Fruit fly (Drosophila melanogaster) whole organism, embryonic: ENCODE results near the gene PIP82.
A peak's percentile ranks its signal among the peaks of the same experiment; 100 is the strongest.

Source experiments
- Atf3 ChIP-seq: fragments of 200-800 bp; sonication (Bioruptor generic); optimal IDR thresholded peaks from 3 replicates; lab custom pipeline; 2016; ENCODE audit warnings: missing biosample characterization, missing genetic modification characterization
- Atf6 ChIP-seq: fragments of 200-800 bp; sonication (Bioruptor generic); IDR thresholded peaks from 2 replicates; pipeline ENCODE4 v1.3.6; 2022; ENCODE audit warnings: missing biosample characterization, missing genetic modification characterization
- CG10321 ChIP-seq: fragments of 200-800 bp; sonication (Bioruptor generic); IDR thresholded peaks from 2 replicates; pipeline ENCODE4 v1.3.6; 2022; ENCODE audit warnings: missing biosample characterization, missing genetic modification characterization
- CG12071 ChIP-seq: fragments of 200-800 bp; sonication (Bioruptor generic); optimal IDR thresholded peaks from 3 replicates; lab custom pipeline; 2018; ENCODE audit warnings: missing biosample characterization, mild to moderate bottlenecking, missing genetic modification characterization
- CG12155 ChIP-seq: fragments of 200-800 bp; sonication (Bioruptor generic); optimal IDR thresholded peaks from 3 replicates; lab custom pipeline; 2016; ENCODE audit warnings: missing biosample characterization, missing genetic modification characterization
- CG12299 ChIP-seq: fragments of 200-800 bp; sonication (Bioruptor generic); optimal IDR thresholded peaks from 2 replicates; lab custom pipeline; 2018; ENCODE audit warnings: missing biosample characterization, mild to moderate bottlenecking, missing genetic modification characterization
- CG13424 ChIP-seq: fragments of 200-800 bp; sonication (Bioruptor generic); optimal IDR thresholded peaks from 2 replicates; lab custom pipeline; 2019; ENCODE audit warnings: missing biosample characterization, mild to moderate bottlenecking, missing genetic modification characterization, moderate library complexity
- CG13894 ChIP-seq: fragments of 200-800 bp; sonication (Bioruptor generic); optimal IDR thresholded peaks from 3 replicates; lab custom pipeline; 2018; ENCODE audit warnings: missing biosample characterization, mild to moderate bottlenecking, missing genetic modification characterization, moderate library complexity
- CG14667 ChIP-seq: fragments of 200-800 bp; sonication (Bioruptor generic); IDR thresholded peaks from 2 replicates; pipeline ENCODE4 v1.3.6; 2022; ENCODE audit warnings: missing biosample characterization, missing genetic modification characterization
- CG14860 ChIP-seq: fragments of 200-800 bp; sonication (Bioruptor generic); IDR thresholded peaks from 3 replicates; pipeline ENCODE4 v1.3.6; 2022; ENCODE audit warnings: missing biosample characterization, missing genetic modification characterization; ENCODE audit not compliant: partially characterized antibody
- CG16815 ChIP-seq: fragments of 200-800 bp; sonication (Bioruptor generic); optimal IDR thresholded peaks from 3 replicates; lab custom pipeline; 2017; ENCODE audit warnings: missing biosample characterization, mild to moderate bottlenecking, missing genetic modification characterization
- CG17385 ChIP-seq: fragments of 200-800 bp; sonication (Bioruptor generic); optimal IDR thresholded peaks from 3 replicates; lab custom pipeline; 2018; ENCODE audit warnings: missing biosample characterization, mild to moderate bottlenecking, missing genetic modification characterization
- CG18011 ChIP-seq: fragments of 200-800 bp; sonication (Bioruptor generic); optimal IDR thresholded peaks from 2 replicates; lab custom pipeline; 2017; ENCODE audit warnings: missing biosample characterization, missing genetic modification characterization, mild to moderate bottlenecking, moderate library complexity, missing genotype
- CG30403 ChIP-seq: fragments of 200-800 bp; sonication (Bioruptor generic); optimal IDR thresholded peaks from 3 replicates; lab custom pipeline; 2016; ENCODE audit warnings: missing biosample characterization, missing genetic modification characterization
- CG33213 ChIP-seq: fragments of 200-800 bp; sonication (Bioruptor generic); optimal IDR thresholded peaks from 3 replicates; lab custom pipeline; 2016; ENCODE audit warnings: missing biosample characterization, missing genetic modification characterization
- CG3838 ChIP-seq: fragments of 200-800 bp; sonication (Bioruptor generic); optimal IDR thresholded peaks from 3 replicates; lab custom pipeline; 2016; ENCODE audit warnings: missing biosample characterization, missing genetic modification characterization
- CG43689 ChIP-seq: fragments of 200-800 bp; sonication (Bioruptor generic); IDR thresholded peaks from 2 replicates; pipeline ENCODE4 v1.3.6; 2022; ENCODE audit warnings: missing biosample characterization, missing genetic modification characterization
- CG4707 ChIP-seq: fragments of 200-800 bp; sonication (Bioruptor generic); optimal IDR thresholded peaks from 2 replicates; lab custom pipeline; 2018; ENCODE audit warnings: missing biosample characterization, mild to moderate bottlenecking, missing genetic modification characterization, moderate library complexity
- CG8281 ChIP-seq: fragments of 200-800 bp; sonication (Bioruptor generic); optimal IDR thresholded peaks from 2 replicates; lab custom pipeline; 2018; ENCODE audit warnings: missing biosample characterization, mild to moderate bottlenecking, missing genetic modification characterization, moderate library complexity
- CG8290 ChIP-seq, 3 experiments: fragments of 200-800 bp; sonication (Bioruptor generic); optimal IDR thresholded peaks; 2 replicates each; lab custom pipeline; 2016 to 2019; ENCODE audit warnings: missing biosample characterization in 3 of 3, missing genetic modification characterization in 3 of 3, mild to moderate bottlenecking in 2 of 3, moderate library complexity in 1 of 3
- CG8478 ChIP-seq: fragments of >200 bp; optimal IDR thresholded peaks from 2 replicates; lab custom pipeline; 2018
- CTCF ChIP-seq: fragments of 200-800 bp; sonication (Bioruptor generic); optimal IDR thresholded peaks from 2 replicates; lab custom pipeline; 2017; ENCODE audit warnings: missing biosample characterization, mild to moderate bottlenecking, missing genetic modification characterization, moderate library complexity
- Chrac-16 ChIP-seq: fragments of 200-800 bp; sonication (Bioruptor generic); optimal IDR thresholded peaks from 3 replicates; lab custom pipeline; 2016; ENCODE audit warnings: missing biosample characterization, missing genetic modification characterization
- CkIIα-i1 ChIP-seq: fragments of 200-800 bp; sonication (Bioruptor generic); IDR thresholded peaks from 2 replicates; pipeline ENCODE4 v1.3.6; 2022; ENCODE audit warnings: missing biosample characterization, missing genetic modification characterization
- D ChIP-seq, 2 experiments: fragments of 200-800 bp in 1 of 2; fragments of >200 bp in 1 of 2; sonication (Bioruptor generic) in 1 of 2; optimal IDR thresholded peaks; 2 replicates in 1 of 2; 3 replicates in 1 of 2; lab custom pipeline; 2017; ENCODE audit warnings: mild to moderate bottlenecking in 1 of 2, missing biosample characterization in 1 of 2, missing genetic modification characterization in 1 of 2, missing genetic modification reagents in 1 of 2
- D19B ChIP-seq: fragments of 200-800 bp; sonication (Bioruptor generic); optimal IDR thresholded peaks from 2 replicates; lab custom pipeline; 2017; ENCODE audit warnings: missing biosample characterization, mild to moderate bottlenecking, missing genetic modification characterization
- Fer1 ChIP-seq: fragments of 200-800 bp; sonication (Bioruptor generic); optimal IDR thresholded peaks from 2 replicates; lab custom pipeline; 2017; ENCODE audit warnings: missing biosample characterization, mild to moderate bottlenecking, missing genetic modification characterization
- HmgD ChIP-seq: fragments of 200-800 bp; sonication (Bioruptor generic); optimal IDR thresholded peaks from 3 replicates; lab custom pipeline; 2016; ENCODE audit warnings: missing biosample characterization, missing genetic modification characterization
- HmgZ ChIP-seq: fragments of 200-800 bp; sonication (Bioruptor generic); optimal IDR thresholded peaks from 2 replicates; lab custom pipeline; 2018; ENCODE audit warnings: missing biosample characterization, mild to moderate bottlenecking, missing genetic modification characterization
- MBD-R2 ChIP-seq: fragments of 200-800 bp; sonication (Bioruptor generic); IDR thresholded peaks from 2 replicates; pipeline ENCODE4 v1.3.6; 2022; ENCODE audit warnings: missing biosample characterization, missing genetic modification characterization
- PHDP ChIP-seq: fragments of 200-800 bp; sonication (Bioruptor generic); optimal IDR thresholded peaks from 3 replicates; lab custom pipeline; 2018; ENCODE audit warnings: missing biosample characterization, mild to moderate bottlenecking, missing genetic modification characterization, moderate library complexity
- Ptx1 ChIP-seq: fragments of 200-800 bp; sonication (Bioruptor generic); IDR thresholded peaks from 2 replicates; pipeline ENCODE4 v1.3.6; 2022; ENCODE audit warnings: missing biosample characterization, missing genetic modification characterization
- Spps ChIP-seq: fragments of 200-800 bp; sonication (Bioruptor generic); optimal IDR thresholded peaks from 2 replicates; lab custom pipeline; 2018; ENCODE audit warnings: missing biosample characterization, mild to moderate bottlenecking, missing genetic modification characterization
- Usf ChIP-seq: fragments of 200-800 bp; sonication (Bioruptor generic); optimal IDR thresholded peaks from 2 replicates; lab custom pipeline; 2017; ENCODE audit warnings: missing genotype, missing biosample characterization, missing genetic modification characterization
- ab ChIP-seq: fragments of 200-800 bp; sonication (Bioruptor generic); optimal IDR thresholded peaks from 2 replicates; lab custom pipeline; 2016; ENCODE audit warnings: missing biosample characterization, missing genetic modification characterization
- bcd ChIP-seq: fragments of 200-800 bp; sonication (Bioruptor generic); optimal IDR thresholded peaks from 2 replicates; lab custom pipeline; 2017; ENCODE audit warnings: missing biosample characterization, mild to moderate bottlenecking, missing genetic modification characterization
- bowl ChIP-seq: fragments of 200-800 bp; sonication (Bioruptor generic); IDR thresholded peaks from 2 replicates; pipeline ENCODE4 v1.3.6; 2022; ENCODE audit warnings: missing biosample characterization, missing genetic modification characterization
- bsh ChIP-seq, 2 experiments: fragments of 200-800 bp; sonication (Bioruptor generic); optimal IDR thresholded peaks; 2 replicates each; lab custom pipeline; 2017 to 2018; ENCODE audit warnings: mild to moderate bottlenecking in 2 of 2, missing biosample characterization in 2 of 2, missing genetic modification characterization in 2 of 2, moderate library complexity in 1 of 2
- exex ChIP-seq: fragments of 200-800 bp; sonication (Bioruptor generic); optimal IDR thresholded peaks from 4 replicates; lab custom pipeline; 2018; ENCODE audit warnings: missing biosample characterization, mild to moderate bottlenecking, missing genetic modification characterization, moderate library complexity
- fd96Cb ChIP-seq: fragments of 200-800 bp; sonication (Bioruptor generic); optimal IDR thresholded peaks from 2 replicates; lab custom pipeline; 2018; ENCODE audit warnings: missing biosample characterization, mild to moderate bottlenecking, missing genetic modification characterization, moderate library complexity
- lilli ChIP-seq: fragments of 200-800 bp; sonication (Bioruptor generic); optimal IDR thresholded peaks from 3 replicates; lab custom pipeline; 2016; ENCODE audit warnings: missing biosample characterization, missing genetic modification characterization
- org-1 ChIP-seq: fragments of 200-800 bp; sonication (Bioruptor generic); optimal IDR thresholded peaks from 2 replicates; lab custom pipeline; 2017; ENCODE audit warnings: missing biosample characterization, missing genetic modification characterization
- pfk ChIP-seq: fragments of 200-800 bp; sonication (Bioruptor generic); optimal IDR thresholded peaks from 2 replicates; lab custom pipeline; 2018; ENCODE audit warnings: missing biosample characterization, mild to moderate bottlenecking, missing genetic modification characterization, moderate library complexity
- rib ChIP-seq: fragments of 200-800 bp; sonication (Bioruptor generic); IDR thresholded peaks from 2 replicates; pipeline ENCODE4 v1.3.6; 2022; ENCODE audit warnings: missing biosample characterization, missing genetic modification characterization
- ro ChIP-seq: fragments of 200-800 bp; sonication (Bioruptor generic); IDR thresholded peaks from 2 replicates; pipeline ENCODE4 v1.3.6; 2022; ENCODE audit warnings: missing biosample characterization, missing genetic modification characterization
- run ChIP-seq: fragments of 200-800 bp; sonication (Bioruptor generic); optimal IDR thresholded peaks from 3 replicates; lab custom pipeline; 2018; ENCODE audit warnings: missing biosample characterization, mild to moderate bottlenecking, missing genetic modification characterization
- tup ChIP-seq: fragments of 200-800 bp; sonication (Bioruptor generic); optimal IDR thresholded peaks from 2 replicates; lab custom pipeline; 2016; ENCODE audit warnings: missing biosample characterization, mild to moderate bottlenecking, missing genetic modification characterization, moderate library complexity
- zen ChIP-seq: fragments of 200-800 bp; sonication (Bioruptor generic); optimal IDR thresholded peaks from 3 replicates; lab custom pipeline; 2018; ENCODE audit warnings: missing biosample characterization, mild to moderate bottlenecking, missing genetic modification characterization, moderate library complexity
- zfh1 ChIP-seq: fragments of 200-800 bp; sonication (Bioruptor generic); IDR thresholded peaks from 3 replicates; pipeline ENCODE4 v1.3.6; 2022; ENCODE audit warnings: missing biosample characterization, missing genetic modification characterization
- zfh2 ChIP-seq: fragments of 200-800 bp; sonication (Bioruptor generic); optimal IDR thresholded peaks from 2 replicates; lab custom pipeline; 2016; ENCODE audit warnings: missing biosample characterization, missing genetic modification characterization

PIP82 gene

dm6 chrX:8573744-8574484 is 44.4 kb upstream of the PIP82 start, which contains the start of gene CG12065 (continued):
- TF ChIP-seq CkIIα-i1 (GFP tag; lab: Robert Waterston, UW) (no peak), ab (GFP tag; lab: Kevin White, UChicago) (no peak), CG10321 (GFP tag; lab: Robert Waterston, UW) (no peak), Fer1 (GFP tag; lab: Kevin White, UChicago) (peak; percentile 67), pfk (GFP tag; lab: Kevin White, UChicago) (peak; percentile 41), CG43689 (GFP tag; lab: Robert Waterston, UW) (no peak), CG18011 (GFP tag; lab: Kevin White, UChicago) (no peak), bowl (no peak), CG13424 (tag; lab: Kevin White, UChicago) (peak; percentile 65), MBD-R2 (GFP tag; lab: Robert Waterston, UW) (no peak; the same call in 1 of the 2 replicates), run (tag; lab: Kevin White, UChicago) (peak; percentile 51), D (optimal IDR thresholded peaks at IDR 0.05; lab: Kevin White, UChicago) (no peak), D (GFP tag; optimal IDR thresholded peaks at IDR 0.05; lab: Kevin White, UChicago) (peak; percentile 11), CG12071 (GFP tag; lab: Kevin White, UChicago) (peak; percentile 32), lilli (GFP tag; lab: Kevin White, UChicago) (no peak), Usf (GFP tag; lab: Kevin White, UChicago) (no peak), rib (no peak), org-1 (GFP tag; lab: Kevin White, UChicago) (no peak), CG13894 (tag; lab: Kevin White, UChicago) (peak; percentile 41), exex (peak; percentile 65), HmgZ (tag; lab: Kevin White, UChicago) (peak; percentile 88), zfh1 (no peak), Ptx1 (GFP tag; lab: Robert Waterston, UW) (no peak), bcd (GFP tag; lab: Kevin White, UChicago) (peak; percentile 10), CG30403 (peak; percentile 13), CG12155 (GFP tag; lab: Kevin White, UChicago) (no peak), CG17385 (GFP tag; lab: Kevin White, UChicago) (no peak), CG3838 (GFP tag; lab: Kevin White, UChicago) (no peak), Spps (tag; lab: Kevin White, UChicago) (peak; percentile 50), D19B (GFP tag; lab: Kevin White, UChicago) (no peak), CTCF (GFP tag; lab: Kevin White, UChicago) (peak; percentile 86), Atf3 (GFP tag; lab: Kevin White, UChicago) (no peak), zfh2 (GFP tag; lab: Kevin White, UChicago) (no peak), Chrac-16 (GFP tag; lab: Kevin White, UChicago) (no peak), ro (no peak), HmgD (GFP tag; lab: Kevin White, UChicago) (no peak), CG14667 (GFP tag; lab: Robert Waterston, UW) (no peak), CG12299 (tag; lab: Kevin White, UChicago) (peak; percentile 82), CG8290 (GFP tag; optimal IDR thresholded peaks at IDR 0.05; lab: Kevin White, UChicago) (no peak), CG8290 (tag; optimal IDR thresholded peaks at IDR 0.05; lab: Kevin White, UChicago) (peak; percentile 14 to 34), CG4707 (peak; percentile 43), PHDP (tag; lab: Kevin White, UChicago) (peak; percentile 79), CG33213 (peak; percentile 20), tup (no peak), fd96Cb (tag; lab: Kevin White, UChicago) (peak; percentile 17), bsh (GFP tag; optimal IDR thresholded peaks at IDR 0.05; lab: Kevin White, UChicago) (peak in 1 of 2 experiments; percentile 84), Atf6 (GFP tag; lab: Robert Waterston, UW) (no peak), CG8478 (no peak), CG14860 (GFP tag; lab: Robert Waterston, UW) (no peak), zen (no peak), CG8281 (tag; lab: Kevin White, UChicago) (no peak), CG16815 (GFP tag; lab: Kevin White, UChicago) (no peak)
